Fruit fly (Drosophila melanogaster) whole organism, embryonic: ENCODE data around the gene CG11811.

Experiments
- Adf1 ChIP-seq: fragments of 200-800 bp; sonication (Bioruptor generic); IDR thresholded peaks from 2 replicates; pipeline ENCODE4 v1.3.6; 2022; ENCODE audit warnings: missing biosample characterization, missing genetic modification characterization
- CG12769 ChIP-seq: fragments of 200-800 bp; sonication (Bioruptor generic); optimal IDR thresholded peaks from 2 replicates; lab custom pipeline; 2019; ENCODE audit warnings: missing biosample characterization, mild to moderate bottlenecking, missing genetic modification characterization, moderate library complexity
- CG13287 ChIP-seq: fragments of 200-800 bp; sonication (Bioruptor generic); IDR thresholded peaks from 2 replicates; pipeline ENCODE4 v1.3.6; 2022; ENCODE audit warnings: missing biosample characterization, missing genetic modification characterization; ENCODE audit not compliant: partially characterized antibody
- CG13894 ChIP-seq: fragments of 200-800 bp; sonication (Bioruptor generic); optimal IDR thresholded peaks from 3 replicates; lab custom pipeline; 2018; ENCODE audit warnings: missing biosample characterization, mild to moderate bottlenecking, missing genetic modification characterization, moderate library complexity
- CG18011 ChIP-seq: fragments of 200-800 bp; sonication (Bioruptor generic); optimal IDR thresholded peaks from 2 replicates; lab custom pipeline; 2017; ENCODE audit warnings: missing biosample characterization, missing genetic modification characterization, mild to moderate bottlenecking, moderate library complexity, missing genotype
- CG2199 ChIP-seq: fragments of 200-800 bp; sonication (Bioruptor generic); IDR thresholded peaks from 3 replicates; pipeline ENCODE4 v1.3.6; 2022; ENCODE audit warnings: missing biosample characterization, missing genetic modification characterization
- CG30020 ChIP-seq: fragments of 200-800 bp; optimal IDR thresholded peaks from 2 replicates; lab custom pipeline; 2019; ENCODE audit warnings: missing biosample characterization, mild to moderate bottlenecking, missing genetic modification characterization, moderate library complexity
- CG32532 ChIP-seq: fragments of 200-800 bp; sonication (Bioruptor generic); IDR thresholded peaks from 2 replicates; pipeline ENCODE4 v1.3.6; 2022; ENCODE audit warnings: missing biosample characterization, missing genetic modification characterization
- CG33557 ChIP-seq: fragments of 200-800 bp; sonication (Bioruptor generic); optimal IDR thresholded peaks from 2 replicates; lab custom pipeline; 2019; ENCODE audit warnings: missing biosample characterization, mild to moderate bottlenecking, missing genetic modification characterization, moderate library complexity
- CG34224 ChIP-seq: fragments of 200-800 bp; sonication (Bioruptor generic); IDR thresholded peaks from 3 replicates; pipeline ENCODE4 v1.3.6; 2022; ENCODE audit warnings: missing biosample characterization, missing genetic modification characterization; ENCODE audit not compliant: partially characterized antibody
- CG4424 ChIP-seq: fragments of 200-800 bp; sonication (Bioruptor generic); optimal IDR thresholded peaks from 3 replicates; lab custom pipeline; 2016; ENCODE audit warnings: missing biosample characterization, missing genetic modification characterization
- CG4854 ChIP-seq: fragments of 200-800 bp; sonication (Bioruptor generic); optimal IDR thresholded peaks from 2 replicates; lab custom pipeline; 2016; ENCODE audit warnings: missing biosample characterization, missing genetic modification characterization, inconsistent platforms
- CG6813 ChIP-seq: fragments of 200-800 bp; sonication (Bioruptor generic); optimal IDR thresholded peaks from 2 replicates; lab custom pipeline; 2017; ENCODE audit warnings: missing biosample characterization, missing genetic modification characterization, mild to moderate bottlenecking, moderate library complexity, missing genetic modification reagents
- CG7928 ChIP-seq: fragments of 200-800 bp; sonication (Bioruptor generic); optimal IDR thresholded peaks from 2 replicates; lab custom pipeline; 2017; ENCODE audit warnings: missing biosample characterization, mild to moderate bottlenecking, missing genetic modification characterization
- CG8290 ChIP-seq, 3 experiments: fragments of 200-800 bp; sonication (Bioruptor generic); optimal IDR thresholded peaks; 2 replicates each; lab custom pipeline; 2016 to 2019; ENCODE audit warnings: missing biosample characterization in 3 of 3, missing genetic modification characterization in 3 of 3, mild to moderate bottlenecking in 2 of 3, moderate library complexity in 1 of 3
- CG8359 ChIP-seq: fragments of 200-800 bp; sonication (Bioruptor generic); optimal IDR thresholded peaks from 2 replicates; lab custom pipeline; 2017; ENCODE audit warnings: missing biosample characterization, mild to moderate bottlenecking, missing genetic modification characterization, borderline replicate concordance
- CG8924 ChIP-seq: fragments of 200-800 bp; optimal IDR thresholded peaks from 3 replicates; lab custom pipeline; 2019; ENCODE audit warnings: missing biosample characterization, mild to moderate bottlenecking, missing genetic modification characterization, moderate library complexity
- CG9437 ChIP-seq: fragments of 200-800 bp; sonication (Bioruptor generic); optimal IDR thresholded peaks from 2 replicates; lab custom pipeline; 2018; ENCODE audit warnings: missing biosample characterization, mild to moderate bottlenecking, missing genetic modification characterization
- CHES-1-like ChIP-seq: fragments of 200-800 bp; sonication (Bioruptor generic); optimal IDR thresholded peaks from 2 replicates; lab custom pipeline; 2016; ENCODE audit warnings: missing biosample characterization, missing genetic modification characterization
- Dek ChIP-seq: fragments of 200-800 bp; sonication (Bioruptor generic); optimal IDR thresholded peaks from 3 replicates; lab custom pipeline; 2019; ENCODE audit warnings: missing biosample characterization, mild to moderate bottlenecking, missing genetic modification characterization, moderate library complexity
- Dll ChIP-seq: fragments of 200-800 bp; sonication (Bioruptor generic); IDR thresholded peaks from 4 replicates; pipeline ENCODE4 v1.3.6; 2022; ENCODE audit warnings: missing biosample characterization, missing genetic modification characterization; ENCODE audit not compliant: partially characterized antibody
- Drgx ChIP-seq: fragments of 200-800 bp; sonication (Bioruptor generic); IDR thresholded peaks from 2 replicates; pipeline ENCODE4 v1.3.6; 2022; ENCODE audit warnings: missing biosample characterization, missing genetic modification characterization
- E2f2 ChIP-seq: fragments of 200-800 bp; sonication (Bioruptor generic); IDR thresholded peaks from 2 replicates; pipeline ENCODE4 v1.3.6; 2022; ENCODE audit warnings: missing biosample characterization, missing genetic modification characterization
- Ets65A ChIP-seq: fragments of 200-800 bp; sonication (Bioruptor generic); peaks from one replicate; lab custom pipeline; 2016; ENCODE audit warnings: missing biosample characterization, missing genetic modification characterization
- HLHmδ ChIP-seq: fragments of 200-800 bp; sonication (Bioruptor generic); optimal IDR thresholded peaks from 2 replicates; lab custom pipeline; 2018; ENCODE audit warnings: missing biosample characterization, mild to moderate bottlenecking, missing genetic modification characterization, moderate library complexity
- Med ChIP-seq: fragments of 200-800 bp; sonication (Bioruptor generic); peaks from one replicate; lab custom pipeline; 2016; ENCODE audit warnings: missing biosample characterization, missing genetic modification characterization, mild to moderate bottlenecking, inconsistent platforms, moderate library complexity
- Nf-YC ChIP-seq: fragments of 200-800 bp; optimal IDR thresholded peaks from 3 replicates; lab custom pipeline; 2019; ENCODE audit warnings: missing biosample characterization, mild to moderate bottlenecking, missing genetic modification characterization, moderate library complexity
- Opbp ChIP-seq: fragments of 200-800 bp; sonication (Bioruptor generic); IDR thresholded peaks from 3 replicates; pipeline ENCODE4 v1.3.6; 2022; ENCODE audit warnings: missing biosample characterization, missing genetic modification characterization; ENCODE audit not compliant: partially characterized antibody
- Scr ChIP-seq: fragments of 200-800 bp; sonication (Bioruptor generic); IDR thresholded peaks from 2 replicates; pipeline ENCODE4 v1.3.6; 2022; ENCODE audit warnings: missing biosample characterization, missing genetic modification characterization; ENCODE audit not compliant: partially characterized antibody
- abd-A ChIP-seq: fragments of 200-800 bp; sonication (Bioruptor generic); optimal IDR thresholded peaks from 3 replicates; lab custom pipeline; 2019; ENCODE audit warnings: missing biosample characterization, mild to moderate bottlenecking, missing genetic modification characterization, moderate library complexity
- aop ChIP-seq: fragments of 200-800 bp; sonication (Bioruptor generic); IDR thresholded peaks from 2 replicates; pipeline ENCODE4 v1.3.6; 2022; ENCODE audit warnings: missing biosample characterization, missing genetic modification characterization
- az2 ChIP-seq: fragments of 200-800 bp; sonication (Bioruptor generic); optimal IDR thresholded peaks from 3 replicates; lab custom pipeline; 2016; ENCODE audit warnings: missing biosample characterization, missing genetic modification characterization
- cg ChIP-seq: fragments of 200-800 bp; sonication (Bioruptor generic); optimal IDR thresholded peaks from 3 replicates; lab custom pipeline; 2019; ENCODE audit warnings: missing biosample characterization, mild to moderate bottlenecking, missing genetic modification characterization, moderate library complexity
- crol ChIP-seq: fragments of 200-800 bp; sonication (Bioruptor generic); IDR thresholded peaks from 2 replicates; pipeline ENCODE4 v1.3.6; 2022; ENCODE audit warnings: missing biosample characterization, missing genetic modification characterization
- gem ChIP-seq: fragments of 200-800 bp; sonication (Bioruptor generic); optimal IDR thresholded peaks from 2 replicates; lab custom pipeline; 2019; ENCODE audit warnings: missing biosample characterization, mild to moderate bottlenecking, missing genetic modification characterization, moderate library complexity
- grau ChIP-seq: fragments of 200-800 bp; optimal IDR thresholded peaks from 3 replicates; lab custom pipeline; 2019; ENCODE audit warnings: missing biosample characterization, mild to moderate bottlenecking, missing genetic modification characterization, moderate library complexity
- her ChIP-seq: fragments of 200-800 bp; sonication (Bioruptor generic); optimal IDR thresholded peaks from 2 replicates; lab custom pipeline; 2016; ENCODE audit warnings: missing biosample characterization, missing genetic modification characterization
- jigr1 ChIP-seq: fragments of 200-800 bp; sonication (Bioruptor generic); IDR thresholded peaks from 3 replicates; pipeline ENCODE4 v1.3.6; 2022; ENCODE audit warnings: missing biosample characterization, missing genetic modification characterization
- kni ChIP-seq: fragments of 200-800 bp; sonication (Bioruptor generic); optimal IDR thresholded peaks from 3 replicates; lab custom pipeline; 2017; ENCODE audit warnings: mild to moderate bottlenecking, missing biosample characterization, missing genetic modification reagents, missing genetic modification characterization
- oc ChIP-seq: fragments of 200-800 bp; sonication (Bioruptor generic); optimal IDR thresholded peaks from 2 replicates; lab custom pipeline; 2018; ENCODE audit warnings: missing biosample characterization, mild to moderate bottlenecking, missing genetic modification characterization, moderate library complexity
- prd ChIP-seq, 3 experiments: fragments of >200 bp in 2 of 3; fragments of 200-800 bp in 1 of 3; sonication (Bioruptor generic) in 1 of 3; optimal IDR thresholded peaks in 2 of 3; IDR thresholded peaks in 1 of 3; 2 replicates in 2 of 3; 3 replicates in 1 of 3; pipeline versions ENCODE4 v1.3.6 to Lab custom; 2017 to 2022; ENCODE audit warnings: missing biosample characterization in 1 of 3, missing genetic modification characterization in 1 of 3
- rib ChIP-seq: fragments of 200-800 bp; sonication (Bioruptor generic); IDR thresholded peaks from 2 replicates; pipeline ENCODE4 v1.3.6; 2022; ENCODE audit warnings: missing biosample characterization, missing genetic modification characterization
- salm ChIP-seq: fragments of 200-800 bp; sonication (Bioruptor generic); optimal IDR thresholded peaks from 2 replicates; lab custom pipeline; 2018; ENCODE audit warnings: missing biosample characterization, mild to moderate bottlenecking, missing genetic modification characterization
- sens ChIP-seq: fragments of 200-800 bp; sonication (Bioruptor generic); peaks from one replicate; lab custom pipeline; 2016; ENCODE audit warnings: missing biosample characterization, missing genetic modification characterization
- sens-2 ChIP-seq: fragments of 200-800 bp; sonication (Bioruptor generic); IDR thresholded peaks from 2 replicates; pipeline ENCODE4 v1.3.6; 2022; ENCODE audit warnings: missing biosample characterization, missing genetic modification characterization
- ssp ChIP-seq: fragments of 200-800 bp; sonication (Bioruptor generic); IDR thresholded peaks from 2 replicates; pipeline ENCODE4 v1.3.6; 2022; ENCODE audit warnings: missing biosample characterization, missing genetic modification characterization
- stwl ChIP-seq: fragments of 200-800 bp; sonication (Bioruptor generic); optimal IDR thresholded peaks from 3 replicates; lab custom pipeline; 2018; ENCODE audit warnings: missing biosample characterization, mild to moderate bottlenecking, missing genetic modification characterization, moderate library complexity
- vvl ChIP-seq: fragments of 200-800 bp; sonication (Bioruptor generic); IDR thresholded peaks from 2 replicates; pipeline ENCODE4 v1.3.6; 2022; ENCODE audit warnings: missing biosample characterization, missing genetic modification characterization

Gene CG11811

dm6 chr3L:10674145-10674547, 16.7 kb upstream of the CG11811 start:
- no peak for TF ChIP-seq Dek (tag; lab: Kevin White, UChicago)
- peak; percentile 58 for TF ChIP-seq CG12769 (tag; lab: Kevin White, UChicago)
- no peak for TF ChIP-seq sens-2 (GFP tag; lab: Robert Waterston, UW)
- TF ChIP-seq CG4424 (GFP tag; lab: Kevin White, UChicago) = no peak
- peak; percentile 50 for TF ChIP-seq kni (GFP tag; lab: Kevin White, UChicago)
- peak; percentile 39 for TF ChIP-seq CG8924 (tag; lab: Kevin White, UChicago)
- TF ChIP-seq CG18011 (GFP tag; lab: Kevin White, UChicago) = no peak
- TF ChIP-seq CG34224 (GFP tag; lab: Robert Waterston, UW) = 0 out of 3 replicates have a peak, but pooled peaks have one; percentile 17
- TF ChIP-seq CG2199 = peak; percentile 42; the same call in 1 of the 3 replicates
- peak; percentile 27 for TF ChIP-seq salm (tag; lab: Kevin White, UChicago)
- TF ChIP-seq Drgx (GFP tag; lab: Robert Waterston, UW) = 0 out of 2 replicates have a peak, but pooled peaks have one; percentile 12
- no peak for TF ChIP-seq aop (GFP tag; lab: Robert Waterston, UW)
- peak; percentile 45 for TF ChIP-seq CG13894 (tag; lab: Kevin White, UChicago)
- TF ChIP-seq CG9437 (GFP tag; lab: Kevin White, UChicago) = no peak
- TF ChIP-seq oc (tag; lab: Kevin White, UChicago) = peak; percentile 68
- TF ChIP-seq abd-A (tag; lab: Kevin White, UChicago) = peak; percentile 52
- no peak for TF ChIP-seq CG8290 (GFP tag; optimal IDR thresholded peaks at IDR 0.05; lab: Kevin White, UChicago)
- peak in 1 of 2 experiments; percentile 33 for TF ChIP-seq CG8290 (tag; optimal IDR thresholded peaks at IDR 0.05; lab: Kevin White, UChicago)
- peak; percentile 48; the same call in 1 of the 2 replicates for TF ChIP-seq CG32532 (GFP tag; lab: Robert Waterston, UW)
- no peak for TF ChIP-seq CG30020
- TF ChIP-seq stwl = peak; percentile 2
- TF ChIP-seq rib (GFP tag; lab: Robert Waterston, UW) = 0 out of 2 replicates have a peak, but pooled peaks have one; percentile 23
- peak; percentile 89 for TF ChIP-seq sens (GFP tag; lab: Kevin White, UChicago)
- peak; percentile 13 for TF ChIP-seq CG33557 (GFP tag; lab: Kevin White, UChicago)
- TF ChIP-seq vvl (GFP tag; lab: Robert Waterston, UW) = peak; percentile 87
- TF ChIP-seq jigr1 (GFP tag; lab: Robert Waterston, UW) = no peak
- no peak for TF ChIP-seq gem
- 0 out of 3 replicates have a peak, but pooled peaks have one; percentile 54 for TF ChIP-seq Opbp
- peak; percentile 47 for TF ChIP-seq grau (tag; lab: Kevin White, UChicago)
- peak; percentile 21; the same call in 1 of the 2 replicates for TF ChIP-seq CG13287 (GFP tag; lab: Robert Waterston, UW)
- TF ChIP-seq E2f2 = 0 out of 2 replicates have a peak, but pooled peaks have one; percentile 16
- TF ChIP-seq CG7928 = no peak
- TF ChIP-seq Adf1 (GFP tag; lab: Robert Waterston, UW) = peak; percentile 21; the same call in 1 of the 2 replicates
- TF ChIP-seq ssp = no peak
- TF ChIP-seq CG4854 (GFP tag; lab: Kevin White, UChicago) = no peak
- peak; percentile 17 for TF ChIP-seq Nf-YC (tag; lab: Kevin White, UChicago)
- TF ChIP-seq Scr (GFP tag; lab: Robert Waterston, UW) = 0 out of 2 replicates have a peak, but pooled peaks have one; percentile 13
- no peak for TF ChIP-seq Ets65A (GFP tag; lab: Kevin White, UChicago)
- 0 out of 4 replicates have a peak, but pooled peaks have one; percentile 41 for TF ChIP-seq Dll
- peak; percentile 24 for TF ChIP-seq HLHmδ (GFP tag; lab: Kevin White, UChicago)
- no peak for TF ChIP-seq prd (optimal IDR thresholded peaks at IDR 0.05; lab: Kevin White, UChicago)
- TF ChIP-seq prd (GFP tag; IDR thresholded peaks at IDR 0.05; lab: Robert Waterston, UW) = no peak
- TF ChIP-seq CG6813 (GFP tag; lab: Kevin White, UChicago) = peak; percentile 12
- no peak for TF ChIP-seq her (GFP tag; lab: Kevin White, UChicago)
- TF ChIP-seq CG8359 (GFP tag; lab: Kevin White, UChicago) = no peak
- peak; percentile 94 for TF ChIP-seq cg (GFP tag; lab: Kevin White, UChicago)
- TF ChIP-seq az2 (GFP tag; lab: Kevin White, UChicago) = no peak
- TF ChIP-seq CHES-1-like = no peak
- TF ChIP-seq crol (GFP tag; lab: Robert Waterston, UW) = peak; percentile 70
- peak; percentile 39 for TF ChIP-seq Med (GFP tag; lab: Kevin White, UChicago)
